2 fruit fly cellular contexts compared by ENCODE assay signal in the genomic region with DNA sequence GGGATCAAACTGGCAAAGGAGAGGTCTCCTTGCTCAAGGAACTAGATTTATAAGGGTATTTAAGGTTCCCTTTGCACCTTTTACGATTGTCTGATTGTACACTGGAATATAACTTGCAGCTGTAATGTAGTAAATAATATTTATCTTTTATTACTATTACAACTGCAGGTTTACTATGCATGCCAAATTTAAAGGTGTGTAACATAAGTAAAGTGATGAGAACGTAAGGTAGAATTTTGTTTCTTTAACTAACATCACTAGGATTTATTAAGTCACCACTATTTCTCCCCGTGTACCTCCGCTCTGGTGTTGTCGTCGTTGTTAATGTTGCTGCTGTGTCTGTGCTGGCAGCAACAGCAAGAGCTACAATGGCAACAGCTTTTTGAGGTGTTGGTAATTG.
TF ChIP-seq lines count a peak whose summit lies in the region.

No protein-coding gene starts in this region.

TF ChIP-seq in whole organism, embryonic, 481 proteins besides CTCF, POLR2A, EP300 and RAD21 (continued from another document):
- no peak for TF ChIP-seq CG32532 (GFP tag; IDR thresholded peaks at IDR 0.05; lab: Robert Waterston, UW)

TF ChIP-seq in whole organism, prepupa, 60 proteins besides CTCF, POLR2A, EP300 and RAD21 (continued from another document):
- TF ChIP-seq Eip75B (GFP tag; optimal IDR thresholded peaks at IDR 0.05; lab: Kevin White, UChicago) (peak; percentile 8), CG1621 (tag; optimal IDR thresholded peaks at IDR 0.05; lab: Kevin White, UChicago) (peak; percentile 25), topi (GFP tag; optimal IDR thresholded peaks at IDR 0.05; lab: Kevin White, UChicago) (no peak), fd59A (GFP tag; optimal IDR thresholded peaks at IDR 0.05; lab: Kevin White, UChicago) (peak; percentile 28), esn (GFP tag; optimal IDR thresholded peaks at IDR 0.05; lab: Kevin White, UChicago) (no peak), cyc (GFP tag; optimal IDR thresholded peaks at IDR 0.05; lab: Kevin White, UChicago) (no peak), acj6 (GFP tag; optimal IDR thresholded peaks at IDR 0.05; lab: Kevin White, UChicago) (peak; percentile 45), CG16779 (tag; optimal IDR thresholded peaks at IDR 0.05; lab: Kevin White, UChicago) (no peak), ss (GFP tag; optimal IDR thresholded peaks at IDR 0.05; lab: Kevin White, UChicago) (peak; percentile 32 to 60), CG6792 (GFP tag; optimal IDR thresholded peaks at IDR 0.05; lab: Kevin White, UChicago) (peak; percentile 21), Lpt (GFP tag; optimal IDR thresholded peaks at IDR 0.05; lab: Kevin White, UChicago) (no peak), fkh (GFP tag; optimal IDR thresholded peaks at IDR 0.05; lab: Kevin White, UChicago) (no peak), Sox15 (GFP tag; optimal IDR thresholded peaks at IDR 0.05; lab: Kevin White, UChicago) (no peak), CG11762 (GFP tag; optimal IDR thresholded peaks at IDR 0.05; lab: Kevin White, UChicago; ENCODE audit: insufficient read depth) (no peak), CG11294 (GFP tag; IDR thresholded peaks at IDR 0.05; lab: Robert Waterston, UW) (no peak), CG8319 (GFP tag; optimal IDR thresholded peaks at IDR 0.05; lab: Kevin White, UChicago) (no peak)
